Worm (Caenorhabditis elegans) whole organism, mixed stage, embryonic: ENCODE data around the gene M110.7.

Experiments
- blmp-1 ChIP-seq: fragments of 150-350 bp; optimal IDR thresholded peaks from 2 replicates; lab custom pipeline; 2014; ENCODE audit warnings: missing biosample characterization, missing genetic modification characterization
- mep-1 ChIP-seq: fragments of 150-350 bp; optimal IDR thresholded peaks from 2 replicates; lab custom pipeline; 2017; ENCODE audit warnings: missing biosample characterization, missing genetic modification reagents, missing genetic modification characterization, inconsistent platforms
- nhr-2 ChIP-seq: fragments of 150-350 bp; optimal IDR thresholded peaks from 2 replicates; lab custom pipeline; 2014; ENCODE audit warnings: missing biosample characterization, missing genetic modification characterization
- nhr-28 ChIP-seq: fragments of 150-350 bp; optimal IDR thresholded peaks from 2 replicates; lab custom pipeline; 2014; ENCODE audit warnings: missing biosample characterization, missing genetic modification characterization
- unc-39 ChIP-seq: fragments of 150-350 bp; optimal IDR thresholded peaks from 2 replicates; lab custom pipeline; 2014; ENCODE audit warnings: missing biosample characterization, missing genetic modification characterization

DNA sequence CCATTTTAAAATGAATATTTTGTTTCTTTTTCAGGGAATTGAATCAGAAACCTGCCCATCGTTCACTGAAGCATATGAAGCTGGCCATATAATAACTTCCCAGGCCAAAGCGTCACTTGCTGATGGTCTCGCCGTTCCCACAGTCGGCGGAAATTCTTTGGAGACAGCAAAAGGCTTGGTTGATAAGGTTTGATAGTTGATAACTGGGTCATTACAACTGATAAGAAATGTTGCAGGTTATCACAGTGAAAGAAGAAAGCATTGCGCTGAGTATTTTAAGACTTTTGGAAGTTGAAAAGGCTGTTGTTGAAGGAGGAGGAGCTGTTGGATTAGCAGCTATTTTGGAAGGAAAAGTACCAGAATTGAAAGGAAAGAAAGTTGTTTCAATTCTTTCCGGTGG lies 34.0 kb downstream of the M110.7 start:
- TF ChIP-seq mep-1 (tag; lab: Kevin White, UChicago): no peak
- TF ChIP-seq blmp-1 (tag; lab: Kevin White, UChicago): no peak
- no peak for TF ChIP-seq nhr-28 (tag; lab: Kevin White, UChicago)
- TF ChIP-seq nhr-2: no peak
- no peak for TF ChIP-seq unc-39 (tag; lab: Kevin White, UChicago)
